Fruit fly (Drosophila melanogaster) whole organism, pupa: ENCODE data around the gene CG32647.

Experiments used
- CG10348 ChIP-seq: fragments of 200-800 bp; sonication (Bioruptor generic); IDR thresholded peaks from 2 replicates; pipeline ENCODE4 v1.3.6; 2022; ENCODE audit warnings: missing biosample characterization, missing genetic modification characterization
- CG12605 ChIP-seq: fragments of 200-800 bp; sonication (Bioruptor generic); IDR thresholded peaks from 2 replicates; pipeline ENCODE4 v1.3.6; 2022; ENCODE audit warnings: missing biosample characterization, missing genetic modification characterization
- CG13204 ChIP-seq: fragments of 200-800 bp; sonication (Bioruptor generic); optimal IDR thresholded peaks from 2 replicates; lab custom pipeline; 2018; ENCODE audit warnings: missing biosample characterization, mild to moderate bottlenecking, missing genetic modification characterization, moderate library complexity
- CG14655 ChIP-seq: fragments of 200-800 bp; sonication (Bioruptor generic); optimal IDR thresholded peaks from 3 replicates; lab custom pipeline; 2017; ENCODE audit warnings: mild to moderate bottlenecking, missing biosample characterization, missing genetic modification reagents, missing genetic modification characterization
- CG15710 ChIP-seq: fragments of 200-800 bp; sonication (Bioruptor generic); optimal IDR thresholded peaks from 2 replicates; lab custom pipeline; 2018; ENCODE audit warnings: missing biosample characterization, mild to moderate bottlenecking, missing genetic modification characterization, moderate library complexity
- CG17806 ChIP-seq: fragments of 200-800 bp; sonication (Bioruptor generic); optimal IDR thresholded peaks from 2 replicates; lab custom pipeline; 2018; ENCODE audit warnings: missing biosample characterization, mild to moderate bottlenecking, missing genetic modification characterization, moderate library complexity
- CG32121 ChIP-seq: fragments of 200-800 bp; sonication (Bioruptor generic); IDR thresholded peaks from 2 replicates; pipeline ENCODE4 v1.3.6; 2022; ENCODE audit warnings: missing biosample characterization, missing genetic modification characterization
- CG34367 ChIP-seq: fragments of 200-800 bp; sonication (Bioruptor generic); optimal IDR thresholded peaks from 2 replicates; lab custom pipeline; 2018; ENCODE audit warnings: missing biosample characterization, mild to moderate bottlenecking, missing genetic modification characterization
- CG4496 ChIP-seq: fragments of 200-800 bp; sonication (Bioruptor generic); IDR thresholded peaks from 3 replicates; pipeline ENCODE4 v1.3.6; 2022; ENCODE audit warnings: missing biosample characterization, missing genetic modification characterization
- CG8159 ChIP-seq: fragments of 200-800 bp; sonication (Bioruptor generic); optimal IDR thresholded peaks from 3 replicates; lab custom pipeline; 2018; ENCODE audit warnings: missing biosample characterization, mild to moderate bottlenecking, missing genetic modification characterization, moderate library complexity
- CG8301 ChIP-seq: fragments of 200-800 bp; sonication (Bioruptor generic); optimal IDR thresholded peaks from 2 replicates; lab custom pipeline; 2018; ENCODE audit warnings: missing biosample characterization, mild to moderate bottlenecking, missing genetic modification characterization
- CG9948 ChIP-seq: fragments of 200-800 bp; sonication (Bioruptor generic); optimal IDR thresholded peaks from 2 replicates; lab custom pipeline; 2018; ENCODE audit warnings: missing biosample characterization, mild to moderate bottlenecking, missing genetic modification characterization, moderate library complexity
- D1 ChIP-seq: fragments of 200-800 bp; sonication (Bioruptor generic); optimal IDR thresholded peaks from 2 replicates; lab custom pipeline; 2018; ENCODE audit warnings: missing biosample characterization, mild to moderate bottlenecking, missing genetic modification characterization, moderate library complexity
- EcR ChIP-seq: fragments of 200-800 bp; sonication (Bioruptor generic); optimal IDR thresholded peaks from 3 replicates; lab custom pipeline; 2019; ENCODE audit warnings: missing biosample characterization, missing genetic modification characterization, mild to moderate bottlenecking, moderate library complexity, missing genetic modification reagents
- Ets98B ChIP-seq: fragments of 200-800 bp; sonication (Bioruptor generic); IDR thresholded peaks from 2 replicates; pipeline ENCODE4 v1.3.6; 2022; ENCODE audit warnings: missing biosample characterization, missing genetic modification characterization
- Pif1A ChIP-seq: fragments of 200-800 bp; sonication (Bioruptor generic); optimal IDR thresholded peaks from 3 replicates; lab custom pipeline; 2016; ENCODE audit warnings: missing biosample characterization, missing genetic modification characterization
- Pif1B ChIP-seq: fragments of 200-800 bp; sonication (Bioruptor generic); optimal IDR thresholded peaks from 3 replicates; lab custom pipeline; 2016; ENCODE audit warnings: missing biosample characterization, missing genetic modification characterization
- Snoo ChIP-seq: fragments of 200-800 bp; sonication (Bioruptor generic); optimal IDR thresholded peaks from 3 replicates; lab custom pipeline; 2017; ENCODE audit warnings: missing biosample characterization, mild to moderate bottlenecking, missing genetic modification characterization, inconsistent platforms
- fd96Ca ChIP-seq: fragments of 200-800 bp; sonication (Bioruptor generic); IDR thresholded peaks from 3 replicates; pipeline ENCODE4 v1.3.6; 2022; ENCODE audit warnings: missing biosample characterization, missing genetic modification characterization
- gl ChIP-seq: fragments of 200-800 bp; sonication (Bioruptor generic); optimal IDR thresholded peaks from 2 replicates; lab custom pipeline; 2018; ENCODE audit warnings: missing biosample characterization, mild to moderate bottlenecking, missing genetic modification characterization
- rn ChIP-seq: fragments of 200-800 bp; sonication (Bioruptor generic); IDR thresholded peaks from 2 replicates; pipeline ENCODE4 v1.3.6; 2022; ENCODE audit warnings: missing biosample characterization, missing genetic modification characterization

The CG32647 gene

DNA sequence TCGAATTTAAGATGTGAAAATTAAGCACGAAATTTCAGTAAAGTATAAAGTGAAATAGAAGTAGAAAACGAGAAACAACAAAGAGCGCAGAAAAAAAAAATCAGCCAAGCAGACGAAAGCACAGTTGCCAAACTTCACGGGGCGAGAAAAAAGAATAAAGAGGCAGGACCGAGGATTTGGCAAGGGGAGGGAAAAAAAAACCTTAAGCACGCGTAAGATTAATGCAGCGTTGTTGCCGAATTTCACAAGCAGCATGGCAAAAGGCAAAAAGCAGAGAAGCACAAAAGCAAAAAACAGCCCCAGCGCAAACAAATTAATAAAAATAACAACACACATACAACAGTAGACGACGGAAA is 50.4 kb downstream of the CG32647 start:
- no peak for TF ChIP-seq CG13204
- TF ChIP-seq CG34367 (tag; lab: Kevin White, UChicago), result no peak
- no peak; the same call in none of the 3 replicates for TF ChIP-seq CG4496 (GFP tag; lab: Robert Waterston, UW)
- no peak for TF ChIP-seq CG8159 (tag; lab: Kevin White, UChicago)
- TF ChIP-seq fd96Ca (GFP tag; lab: Robert Waterston, UW), result peak; percentile 90
- no peak for TF ChIP-seq CG12605
- TF ChIP-seq CG15710 (tag; lab: Kevin White, UChicago), result no peak
- TF ChIP-seq CG32121 (GFP tag; lab: Robert Waterston, UW), result no peak
- peak; percentile 40 for TF ChIP-seq Pif1B (GFP tag; lab: Kevin White, UChicago)
- no peak for TF ChIP-seq CG14655 (GFP tag; lab: Kevin White, UChicago)
- TF ChIP-seq Snoo (tag; lab: Kevin White, UChicago), result no peak
- no peak for TF ChIP-seq D1 (tag; lab: Kevin White, UChicago)
- TF ChIP-seq gl (tag; lab: Kevin White, UChicago), result no peak
- no peak for TF ChIP-seq CG17806 (tag; lab: Kevin White, UChicago)
- TF ChIP-seq Pif1A, result peak; percentile 80
- TF ChIP-seq rn (GFP tag; lab: Robert Waterston, UW), result peak; percentile 37; the same call in 1 of the 2 replicates
- no peak for TF ChIP-seq CG10348
- no peak for TF ChIP-seq EcR (GFP tag; lab: Kevin White, UChicago)
- TF ChIP-seq CG9948, result no peak
- TF ChIP-seq CG8301 (tag; lab: Kevin White, UChicago), result no peak
- TF ChIP-seq Ets98B (GFP tag; lab: Robert Waterston, UW), result no peak; the same call in 1 of the 2 replicates
- TF ChIP-seq, all 21 proteins: peak for 4

DNA sequence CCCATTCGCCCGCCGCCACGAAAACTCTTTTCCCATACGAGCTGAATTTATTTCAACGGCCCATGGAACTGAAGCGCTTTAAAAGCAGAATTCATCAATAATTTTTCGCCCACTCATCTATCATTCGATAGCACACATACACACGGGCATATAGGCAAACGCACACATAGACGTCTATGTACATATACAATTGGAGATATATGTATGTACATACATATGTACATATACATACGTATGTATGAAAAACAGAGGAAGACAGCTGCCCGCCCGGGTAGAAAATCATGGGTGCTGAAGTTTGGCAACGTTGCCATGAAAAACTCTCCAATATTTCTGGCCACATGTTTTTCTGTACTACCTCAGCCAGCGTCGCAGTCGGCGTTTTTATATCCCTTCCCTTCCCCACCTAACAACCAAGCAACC is 51.0 kb downstream of the CG32647 start:
- peak; percentile 24; the same call in 1 of the 2 replicates for TF ChIP-seq CG12605
- no peak for TF ChIP-seq CG17806 (tag; lab: Kevin White, UChicago)

- TF ChIP-seq CG4496 (GFP tag; lab: Robert Waterston, UW), result no peak
- no peak for TF ChIP-seq CG13204
- no peak for TF ChIP-seq CG8159 (tag; lab: Kevin White, UChicago)
- TF ChIP-seq CG9948, result no peak
- 0 out of 2 replicates have a peak, but pooled peaks have one; percentile 16 for TF ChIP-seq CG32121 (GFP tag; lab: Robert Waterston, UW)
- TF ChIP-seq CG8301 (tag; lab: Kevin White, UChicago), result no peak
These were observed 52.3 kb downstream of the CG32647 start for dm6 chrX:12732486-12732885.

dm6 chrX:12731077-12731476 is 53.7 kb downstream of the CG32647 start:
- TF ChIP-seq CG10348 (0 out of 2 replicates have a peak, but pooled peaks have one; percentile 23), CG32121 (GFP tag; lab: Robert Waterston, UW) (no peak)
- TF ChIP-seq, all 21 proteins: peak for 1

- TF ChIP-seq CG8159 (tag; lab: Kevin White, UChicago) (no peak), rn (GFP tag; lab: Robert Waterston, UW) (no peak), Snoo (tag; lab: Kevin White, UChicago) (no peak), fd96Ca (GFP tag; lab: Robert Waterston, UW) (no peak; the same call in 2 of the 3 replicates), CG15710 (tag; lab: Kevin White, UChicago) (no peak), CG32121 (GFP tag; lab: Robert Waterston, UW) (peak; percentile 16; the same call in 1 of the 2 replicates), CG12605 (no peak), Pif1A (no peak), CG14655 (GFP tag; lab: Kevin White, UChicago) (no peak), CG13204 (peak; percentile 11), CG8301 (tag; lab: Kevin White, UChicago) (no peak), CG10348 (no peak), CG34367 (tag; lab: Kevin White, UChicago) (no peak), EcR (GFP tag; lab: Kevin White, UChicago) (peak; percentile 82), D1 (tag; lab: Kevin White, UChicago) (no peak), CG4496 (GFP tag; lab: Robert Waterston, UW) (peak; percentile 15; the same call in 1 of the 3 replicates), gl (tag; lab: Kevin White, UChicago) (no peak), CG9948 (no peak), Ets98B (GFP tag; lab: Robert Waterston, UW) (no peak), Pif1B (GFP tag; lab: Kevin White, UChicago) (no peak), CG17806 (tag; lab: Kevin White, UChicago) (no peak)
These were observed 57.0 kb downstream of the CG32647 start for dm6 chrX:12727642-12728228.

DNA sequence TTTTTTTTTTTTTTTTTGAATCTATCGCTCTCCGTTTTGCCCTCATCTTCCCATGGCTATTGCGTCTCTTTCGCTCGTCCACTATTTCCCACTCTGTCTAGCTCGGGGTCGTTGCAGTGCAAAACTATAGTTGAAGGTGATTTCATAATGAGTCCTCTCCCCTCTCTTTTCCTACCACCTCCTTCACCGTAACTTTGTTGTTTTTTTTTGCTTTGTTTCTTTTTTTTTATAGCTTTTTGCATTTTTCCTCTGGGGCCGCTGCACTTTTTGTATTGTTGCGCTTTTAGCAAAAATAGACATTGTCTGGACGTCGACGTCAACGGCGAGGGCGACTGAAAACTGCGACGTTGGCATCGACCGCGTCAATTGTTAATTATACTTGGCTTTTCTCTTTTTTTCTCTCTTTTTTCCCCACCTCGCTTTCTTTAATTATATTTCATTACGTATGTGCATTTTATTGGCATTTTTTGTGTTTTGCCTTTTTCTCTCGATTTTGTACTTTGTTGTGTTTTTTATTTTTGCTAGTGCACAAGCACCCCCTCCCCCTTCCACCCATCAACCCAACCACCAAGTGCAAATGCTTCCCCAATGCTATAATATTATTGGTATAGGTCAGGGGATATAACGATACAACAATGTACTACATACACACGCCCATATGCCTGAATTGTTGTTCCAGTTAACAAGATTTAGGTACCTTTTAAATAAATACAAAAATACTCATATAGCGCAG is 59.4 kb downstream of the CG32647 start:
- TF ChIP-seq CG10348 (no peak), D1 (tag; lab: Kevin White, UChicago) (no peak), fd96Ca (GFP tag; lab: Robert Waterston, UW) (peak; percentile 88), Snoo (tag; lab: Kevin White, UChicago) (no peak), CG4496 (GFP tag; lab: Robert Waterston, UW) (peak; percentile 94), Ets98B (GFP tag; lab: Robert Waterston, UW) (peak; percentile 90), CG13204 (peak; percentile 93), rn (GFP tag; lab: Robert Waterston, UW) (peak; percentile 81; the same call in 1 of the 2 replicates), CG34367 (tag; lab: Kevin White, UChicago) (peak; percentile 83), gl (tag; lab: Kevin White, UChicago) (peak; percentile 96), CG8159 (tag; lab: Kevin White, UChicago) (peak; percentile 54), CG32121 (GFP tag; lab: Robert Waterston, UW) (peak; percentile 89), CG14655 (GFP tag; lab: Kevin White, UChicago) (peak; percentile 80), Pif1B (GFP tag; lab: Kevin White, UChicago) (peak; percentile 85), CG9948 (peak; percentile 72), CG12605 (peak; percentile 95), Pif1A (peak; percentile 79), CG17806 (tag; lab: Kevin White, UChicago) (peak; percentile 71), CG15710 (tag; lab: Kevin White, UChicago) (peak; percentile 86), CG8301 (tag; lab: Kevin White, UChicago) (peak; percentile 70), EcR (GFP tag; lab: Kevin White, UChicago) (peak; percentile 98)
